Worm (Caenorhabditis elegans): ENCODE measurements around the gene srx-117.

The srx-117 gene

ce11 chrV:5687115-5687979 lies 43.1 kb downstream of the srx-117 start, which contains the start of gene F25B4.7:
TSS of gene F25B4.7 (minus strand) at chrV:5687226.
- TF ChIP-seq lsy-2 (tag; optimal IDR thresholded peaks at IDR 0.05) (peak in 1 of 2 experiments; percentile 41), ztf-1 (GFP tag; conservative IDR thresholded peaks at IDR 0.05) (no peak), nhr-6 (tag; optimal IDR thresholded peaks at IDR 0.05) (no peak), mbf-1 (tag; optimal IDR thresholded peaks at IDR 0.05) (no peak), Y55F3AM.14 (GFP tag; optimal IDR thresholded peaks at IDR 0.05) (no peak), crh-2 (tag; optimal IDR thresholded peaks at IDR 0.05) (peak; percentile 67), lin-13 (GFP tag; optimal IDR thresholded peaks at IDR 0.05) (no peak), sma-9 (GFP tag; optimal IDR thresholded peaks at IDR 0.05) (peak; percentile 74), sma-9 (tag; optimal IDR thresholded peaks at IDR 0.05) (no peak), unc-55 (GFP tag; optimal IDR thresholded peaks at IDR 0.05) (peak; percentile 64), nhr-129 (tag; optimal IDR thresholded peaks at IDR 0.05) (peak; percentile 82), nhr-21 (tag; optimal IDR thresholded peaks at IDR 0.05) (peak; percentile 41), nhr-25 (tag; optimal IDR thresholded peaks at IDR 0.05) (peak; percentile 33), C34F6.9 (tag; optimal IDR thresholded peaks at IDR 0.05) (peak; percentile 68), fos-1 (tag; optimal IDR thresholded peaks at IDR 0.05) (peak; percentile 40)

ce11 chrV:5691665-5692407 lies 47.6 kb downstream of the srx-117 start, which contains the start of gene F25B4.8:
TSS of gene F25B4.8 (minus strand) at chrV:5691715.
- TF ChIP-seq nhr-77 (tag; optimal IDR thresholded peaks at IDR 0.05) (no peak), ceh-16 (tag; optimal IDR thresholded peaks at IDR 0.05) (no peak), fos-1 (tag; optimal IDR thresholded peaks at IDR 0.05) (peak; percentile 5), R02D3.7 (tag; optimal IDR thresholded peaks at IDR 0.05) (no peak)

DNA sequence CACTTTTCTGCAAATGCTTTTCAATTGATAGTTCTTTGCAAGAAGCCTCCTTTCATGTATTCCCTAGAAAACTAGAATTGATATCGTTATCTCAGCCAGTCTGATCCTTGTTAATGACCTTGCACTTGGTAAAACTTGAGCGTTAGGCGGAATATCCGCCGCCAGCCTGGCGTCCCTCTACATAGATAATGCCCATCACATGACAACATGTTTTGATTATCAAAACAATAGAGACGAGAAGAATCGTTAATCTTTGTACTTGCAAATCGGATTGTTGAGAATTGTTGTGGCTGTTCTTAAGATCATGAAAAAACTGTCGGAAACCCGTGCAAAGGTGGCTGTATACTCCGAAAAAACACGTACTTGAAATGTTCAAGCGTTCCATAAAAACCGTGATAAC lies 49.3 kb downstream of the srx-117 start:
- TF ChIP-seq nhr-129 (tag; optimal IDR thresholded peaks at IDR 0.05) (peak; percentile 26), mab-5 (tag; optimal IDR thresholded peaks at IDR 0.05) (no peak), ZK546.5 (tag; optimal IDR thresholded peaks at IDR 0.05) (no peak), nhr-77 (tag; optimal IDR thresholded peaks at IDR 0.05) (no peak), nhr-25 (tag; optimal IDR thresholded peaks at IDR 0.05) (peak; percentile 48), gmeb-1 (tag; optimal IDR thresholded peaks at IDR 0.05) (peak; percentile 22), sma-3 (GFP tag; optimal IDR thresholded peaks at IDR 0.05) (peak; percentile 38), sma-9 (GFP tag; optimal IDR thresholded peaks at IDR 0.05) (peak; percentile 46), sma-9 (tag; optimal IDR thresholded peaks at IDR 0.05) (no peak), blmp-1 (tag; optimal IDR thresholded peaks at IDR 0.05; ENCODE audit: insufficient read depth) (no peak), fos-1 (tag; optimal IDR thresholded peaks at IDR 0.05) (no peak), nhr-21 (tag; optimal IDR thresholded peaks at IDR 0.05) (peak; percentile 78), ceh-82 (tag; optimal IDR thresholded peaks at IDR 0.05) (no peak)

DNA sequence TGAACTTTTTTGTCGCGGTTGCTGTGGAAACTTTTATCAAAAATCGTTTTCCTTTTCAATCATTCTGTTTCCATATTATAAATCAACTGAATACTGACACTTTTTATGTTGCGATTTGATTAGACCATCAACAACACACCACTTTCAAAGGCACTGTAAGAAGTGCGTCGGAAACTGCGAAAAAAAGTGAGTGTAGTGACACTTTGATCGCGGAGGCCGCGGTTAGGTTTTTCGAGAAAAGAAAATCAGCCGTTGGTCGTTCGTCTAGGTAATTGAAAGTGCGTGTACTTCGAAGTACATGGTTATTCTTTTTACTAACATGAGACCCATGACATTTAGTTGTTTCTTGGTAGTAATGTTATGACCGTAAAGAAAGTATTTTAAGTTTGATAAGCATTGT lies 51.4 kb downstream of the srx-117 start:
- TF ChIP-seq Y55F3AM.14 (GFP tag; optimal IDR thresholded peaks at IDR 0.05) (no peak), blmp-1 (tag; optimal IDR thresholded peaks at IDR 0.05; ENCODE audit: insufficient read depth) (peak; percentile 46), zag-1 (tag; optimal IDR thresholded peaks at IDR 0.05) (no peak), nhr-77 (tag; optimal IDR thresholded peaks at IDR 0.05) (no peak), nhr-6 (tag; optimal IDR thresholded peaks at IDR 0.05) (no peak), nhr-129 (tag; optimal IDR thresholded peaks at IDR 0.05) (peak; percentile 16), lin-11 (tag; optimal IDR thresholded peaks at IDR 0.05) (no peak), unc-55 (GFP tag; optimal IDR thresholded peaks at IDR 0.05) (no peak), nhr-11 (tag; optimal IDR thresholded peaks at IDR 0.05) (no peak), egl-27 (tag; optimal IDR thresholded peaks at IDR 0.05) (no peak)

Measured in whole organism, L2 larva.